Fruit fly (Drosophila melanogaster) whole organism, embryonic: ENCODE data around the gene CG7366.

Experiments
- CG11247 ChIP-seq: fragments of 200-800 bp; sonication (Bioruptor generic); IDR thresholded peaks from 2 replicates; pipeline ENCODE4 v1.3.6; 2022; ENCODE audit warnings: missing biosample characterization, missing genetic modification characterization
- Lhr ChIP-seq: fragments of 200-800 bp; sonication (Bioruptor generic); optimal IDR thresholded peaks from 3 replicates; lab custom pipeline; 2017; ENCODE audit warnings: mild to moderate bottlenecking, missing biosample characterization, missing genetic modification reagents, missing genetic modification characterization
- Oli ChIP-seq: fragments of 200-800 bp; sonication (Bioruptor generic); optimal IDR thresholded peaks from 2 replicates; lab custom pipeline; 2018; ENCODE audit warnings: missing biosample characterization, mild to moderate bottlenecking, missing genetic modification characterization, moderate library complexity
- Opbp ChIP-seq: fragments of 200-800 bp; sonication (Bioruptor generic); IDR thresholded peaks from 3 replicates; pipeline ENCODE4 v1.3.6; 2022; ENCODE audit warnings: missing biosample characterization, missing genetic modification characterization; ENCODE audit not compliant: partially characterized antibody
- bab2 ChIP-seq: fragments of 200-800 bp; sonication (Bioruptor generic); optimal IDR thresholded peaks from 2 replicates; lab custom pipeline; 2016; ENCODE audit warnings: missing biosample characterization, missing genetic modification characterization
- gsb-n ChIP-seq: fragments of 200-800 bp; sonication (Bioruptor generic); optimal IDR thresholded peaks from 3 replicates; lab custom pipeline; 2018; ENCODE audit warnings: missing biosample characterization, mild to moderate bottlenecking, missing genetic modification characterization
- otp ChIP-seq: fragments of 200-800 bp; sonication (Bioruptor generic); IDR thresholded peaks from 3 replicates; pipeline ENCODE4, ENCODE4 v1.3.6; 2022; ENCODE audit warnings: missing biosample characterization, missing genetic modification characterization
- wor ChIP-seq: fragments of 200-800 bp; sonication (Bioruptor generic); IDR thresholded peaks from 2 replicates; pipeline ENCODE4 v1.3.6; 2022; ENCODE audit warnings: missing biosample characterization, missing genetic modification characterization

DNA sequence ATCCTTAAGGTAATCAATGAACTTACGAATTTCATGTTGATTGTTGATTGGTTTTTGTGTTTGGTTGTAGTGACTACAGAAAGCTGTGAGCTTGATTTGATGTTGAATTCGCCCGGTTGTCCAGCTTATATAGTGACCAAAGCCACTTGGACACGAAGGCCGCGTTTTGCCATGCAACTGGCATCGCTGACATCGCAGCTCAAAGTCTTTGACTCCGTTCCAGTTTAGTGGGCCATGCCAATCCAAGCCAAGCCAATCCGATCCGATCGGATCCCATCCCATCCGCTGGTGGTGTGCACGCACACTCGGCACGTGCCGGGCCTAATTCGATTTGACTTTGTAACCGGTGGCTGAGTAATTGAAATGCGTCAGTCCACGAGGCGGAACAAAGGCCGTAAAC is 16.7 kb upstream of the CG7366 start, which contains the start of gene CG13674:
- TF ChIP-seq bab2 (GFP tag; lab: Kevin White, UChicago) (no peak), Lhr (GFP tag; lab: Kevin White, UChicago) (no peak), otp (GFP tag; lab: Robert Waterston, UW) (no peak), gsb-n (tag; lab: Kevin White, UChicago) (no peak), Opbp (GFP tag; lab: Robert Waterston, UW) (no peak), wor (GFP tag; lab: Robert Waterston, UW) (no peak), Oli (no peak), CG11247 (GFP tag; lab: Robert Waterston, UW) (no peak)
